Worm (Caenorhabditis elegans): ENCODE results near the gene srb-18.

Gene srb-18

DNA sequence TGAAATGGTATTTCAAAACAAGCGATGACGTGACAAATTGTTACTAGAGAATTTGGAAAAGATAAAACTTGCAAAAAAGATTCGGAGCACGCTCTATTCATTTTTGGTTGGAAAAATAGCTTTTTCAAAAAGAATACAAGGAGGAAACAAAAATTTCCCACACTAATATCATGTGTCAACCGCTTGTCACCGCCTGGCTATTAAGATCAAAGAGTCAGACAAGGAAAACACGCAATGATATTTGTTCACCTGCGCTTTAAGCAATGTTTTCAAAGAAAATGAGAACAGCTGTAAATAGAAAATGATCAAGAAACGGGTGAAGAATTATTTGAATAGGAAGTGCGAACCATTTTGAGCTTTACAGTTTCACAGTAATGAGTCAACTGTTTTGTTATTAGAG, 38.3 kb upstream of the srb-18 start, which contains the start of gene srh-125:
TSS of gene srh-125 (minus strand) at position 101 of the 400 bp plus-strand sequence.
- TF ChIP-seq repo-1 (tag; optimal IDR thresholded peaks at IDR 0.05) (no peak), lin-40 (tag; optimal IDR thresholded peaks at IDR 0.05) (no peak), B0035.1 (tag; optimal IDR thresholded peaks at IDR 0.05) (no peak), T07F8.4 (tag; optimal IDR thresholded peaks at IDR 0.05) (no peak), ama-1 (optimal IDR thresholded peaks at IDR 0.05) (no peak), ama-1 (GFP tag; optimal IDR thresholded peaks at IDR 0.05) (no peak), F57C9.4 (tag; optimal IDR thresholded peaks at IDR 0.05) (no peak), dpl-1 (GFP tag; optimal IDR thresholded peaks at IDR 0.05) (no peak), nfyb-1 (GFP tag; IDR thresholded peaks at IDR 0.05) (no peak), die-1 (tag; optimal IDR thresholded peaks at IDR 0.05) (no peak), Y95B8A.8 (GFP tag; IDR thresholded peaks at IDR 0.05) (no peak), cebp-2 (GFP tag; IDR thresholded peaks at IDR 0.05) (no peak), ztf-22 (GFP tag; optimal IDR thresholded peaks at IDR 0.05) (no peak)

DNA sequence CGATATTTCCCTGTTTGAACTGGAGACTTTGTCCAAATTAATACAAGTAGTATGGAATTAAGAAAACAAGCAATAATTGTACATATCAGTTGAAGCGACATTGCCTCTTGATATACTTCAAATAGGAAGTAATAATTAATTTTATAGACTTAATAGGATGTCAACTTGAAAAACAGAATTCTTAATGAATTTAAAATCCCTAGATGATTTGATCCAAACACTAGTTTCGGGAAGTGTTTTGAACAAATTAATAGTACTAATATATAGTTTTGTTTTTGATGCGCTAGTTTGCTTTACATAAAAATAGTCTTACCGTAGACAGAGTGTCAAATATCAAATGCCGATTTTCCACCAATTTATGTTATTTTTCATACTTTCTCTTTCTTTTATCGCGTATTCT, 36.6 kb upstream of the srb-18 start, which contains the start of gene str-190:
TSS of gene str-190 (minus strand) at position 101 of the 400 bp plus-strand sequence.
- TF ChIP-seq snpc-4 (GFP tag; optimal IDR thresholded peaks at IDR 0.05) = no peak
- no peak for TF ChIP-seq snpc-4 (tag; optimal IDR thresholded peaks at IDR 0.05)
- TF ChIP-seq egl-44 (GFP tag; IDR thresholded peaks at IDR 0.05) = no peak
- no peak for TF ChIP-seq snpc-1.1 (tag; optimal IDR thresholded peaks at IDR 0.05; ENCODE audit: insufficient read depth)
- no peak for TF ChIP-seq nfya-2 (GFP tag; IDR thresholded peaks at IDR 0.05)
- TF ChIP-seq lin-35 (GFP tag; optimal IDR thresholded peaks at IDR 0.05) = no peak
- no peak for TF ChIP-seq Y56A3A.18 (GFP tag; IDR thresholded peaks at IDR 0.05)
- no peak for TF ChIP-seq let-526 (GFP tag; IDR thresholded peaks at IDR 0.05)
- TF ChIP-seq tlf-1 (GFP tag; optimal IDR thresholded peaks at IDR 0.05) = no peak
- no peak for TF ChIP-seq bed-2 (GFP tag; IDR thresholded peaks at IDR 0.05)
- no peak for TF ChIP-seq tbp1 (GFP tag; optimal IDR thresholded peaks at IDR 0.05)
- TF ChIP-seq Y95B8A.8 (GFP tag; IDR thresholded peaks at IDR 0.05) = no peak
- TF ChIP-seq F55B11.4 (tag; optimal IDR thresholded peaks at IDR 0.05; ENCODE audit: borderline replicate concordance, insufficient read depth) = no peak
- TF ChIP-seq ama-1 (optimal IDR thresholded peaks at IDR 0.05) = no peak
- no peak for TF ChIP-seq ama-1 (GFP tag; optimal IDR thresholded peaks at IDR 0.05)
- no peak for TF ChIP-seq unc-62 (GFP tag; optimal IDR thresholded peaks at IDR 0.05)
- TF ChIP-seq Y67H2A.10 (GFP tag; conservative IDR thresholded peaks at IDR 0.05) = no peak

DNA sequence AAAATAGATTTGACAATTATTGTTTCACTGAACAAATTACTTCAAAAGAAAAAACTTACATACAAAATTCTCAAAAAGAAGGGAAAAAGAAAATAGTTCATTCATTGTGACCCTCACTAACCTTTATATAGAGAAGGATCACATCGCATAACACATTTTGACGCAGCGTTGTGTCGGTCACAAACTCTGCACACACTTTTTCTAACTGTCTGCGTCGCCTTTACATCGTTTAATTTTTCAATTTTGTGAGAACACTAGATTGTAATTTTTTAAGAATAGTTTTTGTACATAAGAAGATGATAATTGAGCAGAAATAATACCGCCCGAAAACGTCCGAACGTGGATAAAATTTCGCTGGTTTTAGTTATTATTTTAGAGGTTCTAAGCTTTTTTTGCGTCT, 34.1 kb upstream of the srb-18 start, which contains the start of gene C18B10.6:
TSS of gene C18B10.6 (minus strand) at position 101 of the 400 bp plus-strand sequence.
- TF ChIP-seq unc-130 (GFP tag; optimal IDR thresholded peaks at IDR 0.05) (no peak), ztf-25 (GFP tag; IDR thresholded peaks at IDR 0.05) (no peak), F10E7.11 (tag; optimal IDR thresholded peaks at IDR 0.05) (no peak), nhr-27 (tag; optimal IDR thresholded peaks at IDR 0.05) (no peak), egrh-3 (GFP tag; IDR thresholded peaks at IDR 0.05) (no peak), dox-1 (GFP tag; IDR thresholded peaks at IDR 0.05) (no peak), cebp-2 (GFP tag; IDR thresholded peaks at IDR 0.05) (no peak), gei-17 (GFP tag; optimal IDR thresholded peaks at IDR 0.05) (no peak), C17E4.6 (GFP tag; IDR thresholded peaks at IDR 0.05) (no peak), ztf-6 (GFP tag; IDR thresholded peaks at IDR 0.05) (no peak), pbrm-1 (GFP tag; IDR thresholded peaks at IDR 0.05) (no peak), nfyb-1 (GFP tag; IDR thresholded peaks at IDR 0.05) (no peak), Y95B8A.8 (GFP tag; IDR thresholded peaks at IDR 0.05) (no peak), lsl-1 (GFP tag; optimal IDR thresholded peaks at IDR 0.05) (no peak), F37B4.10 (GFP tag; IDR thresholded peaks at IDR 0.05) (no peak), snpc-1.3 (tag; optimal IDR thresholded peaks at IDR 0.05; ENCODE audit: insufficient read depth) (no peak), rcor-1 (GFP tag; IDR thresholded peaks at IDR 0.05) (no peak), snpc-3.4 (tag; optimal IDR thresholded peaks at IDR 0.05) (no peak)

Data from whole organism, young adult.